Fruit fly (Drosophila melanogaster): ENCODE data around the gene CG32816.

Gene CG32816

DNA sequence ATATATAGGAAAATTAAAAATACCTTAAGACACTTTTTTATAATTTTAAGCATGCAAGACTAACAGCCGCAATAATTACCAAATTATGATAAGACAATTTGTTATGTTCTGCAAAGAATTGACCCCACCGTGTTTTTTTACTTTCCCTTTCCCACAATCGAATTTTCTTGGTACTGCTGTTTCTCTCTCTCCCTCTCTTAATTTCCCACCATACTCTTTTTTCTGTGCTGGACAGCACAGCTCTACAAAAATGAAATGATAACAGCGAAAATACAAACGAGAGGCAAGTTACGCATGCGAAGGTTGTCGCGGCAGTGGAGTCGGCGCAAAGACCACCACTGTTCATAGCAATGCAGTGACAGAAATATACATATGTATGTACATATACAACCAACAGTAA lies 192.6 kb downstream of the CG32816 start:
- TF ChIP-seq CG8478 (optimal IDR thresholded peaks at IDR 0.05) (no peak), usp (GFP tag; optimal IDR thresholded peaks at IDR 0.05) (no peak), pan (optimal IDR thresholded peaks at IDR 0.05) (no peak), psq (optimal IDR thresholded peaks at IDR 0.05) (no peak), EcR (GFP tag; optimal IDR thresholded peaks at IDR 0.05) (no peak), Dll (optimal IDR thresholded peaks at IDR 0.05) (no peak)

DNA sequence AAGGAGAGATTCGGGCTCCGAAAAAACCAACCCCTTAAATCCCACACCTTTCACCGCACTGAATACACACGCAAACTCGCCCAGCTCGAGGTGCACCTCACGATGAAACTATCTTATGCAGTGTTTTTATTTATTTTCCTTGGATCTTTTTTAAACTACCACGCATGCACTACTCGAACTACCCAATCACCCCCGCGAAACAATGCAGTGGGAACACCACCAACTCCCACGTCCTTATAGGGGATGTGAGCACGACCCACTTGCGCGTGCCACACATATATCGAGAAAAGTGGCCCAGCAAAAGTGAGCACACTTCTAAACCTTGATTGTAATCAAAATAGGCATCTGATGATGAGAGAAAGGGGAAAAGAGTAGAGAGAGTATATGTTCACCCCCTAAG lies 194.0 kb downstream of the CG32816 start:
- TF ChIP-seq pan (optimal IDR thresholded peaks at IDR 0.05) = no peak
- TF ChIP-seq EcR (GFP tag; optimal IDR thresholded peaks at IDR 0.05) = no peak
- no peak for TF ChIP-seq Dll (optimal IDR thresholded peaks at IDR 0.05)
- TF ChIP-seq psq (optimal IDR thresholded peaks at IDR 0.05) = no peak
- TF ChIP-seq CG8478 (optimal IDR thresholded peaks at IDR 0.05) = no peak
- no peak for TF ChIP-seq usp (GFP tag; optimal IDR thresholded peaks at IDR 0.05)

DNA sequence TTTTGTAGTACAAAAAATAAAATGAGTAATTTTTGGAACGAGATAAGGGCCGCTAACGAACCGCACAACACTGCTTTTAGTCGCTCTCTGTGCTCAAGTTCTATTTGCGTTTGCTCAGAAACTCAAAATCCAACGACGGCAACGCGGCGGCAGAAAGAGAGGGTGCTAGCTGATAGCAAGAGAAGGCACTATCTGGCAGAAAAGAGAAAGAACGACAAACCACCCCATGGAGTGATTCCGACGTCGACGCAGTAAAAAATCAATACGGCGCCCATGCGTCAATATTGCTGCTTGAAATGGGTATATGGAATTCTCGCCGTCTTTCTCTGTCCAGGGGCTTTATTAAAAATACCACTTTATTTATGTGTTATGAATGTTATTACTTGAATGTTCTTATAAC lies 194.5 kb downstream of the CG32816 start:
- TF ChIP-seq psq (optimal IDR thresholded peaks at IDR 0.05) (no peak), usp (GFP tag; optimal IDR thresholded peaks at IDR 0.05) (no peak)

DNA sequence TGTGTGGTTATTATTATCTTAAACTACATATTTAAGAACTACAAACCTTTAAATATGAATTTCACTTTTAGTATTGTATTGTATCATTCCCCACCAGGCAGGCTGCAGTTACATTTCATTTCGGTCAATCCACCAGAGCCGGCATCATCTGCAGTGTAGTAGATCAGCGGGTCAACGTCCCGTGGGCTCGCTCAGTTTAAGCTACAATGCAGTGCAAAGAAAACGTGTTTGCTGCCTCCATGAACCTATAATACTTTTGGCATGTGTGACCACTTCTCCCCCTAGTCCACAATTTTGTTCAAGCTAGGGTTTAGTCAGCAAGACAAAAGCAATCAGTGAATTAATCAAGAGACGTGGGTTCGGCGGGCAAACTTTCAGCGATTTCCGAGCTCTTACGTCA lies 202.5 kb downstream of the CG32816 start:
- TF ChIP-seq CG8478 (optimal IDR thresholded peaks at IDR 0.05) (no peak), Dll (optimal IDR thresholded peaks at IDR 0.05) (no peak), pan (optimal IDR thresholded peaks at IDR 0.05) (no peak), psq (optimal IDR thresholded peaks at IDR 0.05) (no peak), EcR (GFP tag; optimal IDR thresholded peaks at IDR 0.05) (peak in 1 of 2 experiments; percentile 36)

DNA sequence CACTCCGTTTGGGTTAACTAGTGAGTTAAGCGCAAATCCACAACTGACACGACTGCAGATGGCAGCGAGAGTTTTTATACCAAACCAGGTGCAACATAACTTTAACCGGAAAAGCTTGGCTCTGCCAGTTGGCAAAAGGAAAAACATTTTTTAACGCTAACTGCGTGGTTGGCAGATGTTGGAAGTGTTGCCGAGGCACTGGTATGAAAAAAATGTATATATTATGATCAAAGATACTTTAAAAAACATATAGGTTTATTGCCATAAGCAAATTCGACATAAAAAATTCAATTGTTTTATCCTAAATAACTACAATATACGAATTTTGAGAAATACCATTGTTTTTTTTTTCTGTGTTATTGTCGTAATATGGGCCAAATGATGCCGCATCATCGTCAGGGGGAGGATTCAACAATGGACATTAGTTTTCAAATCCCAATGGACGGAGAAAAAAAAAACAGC lies 203.5 kb downstream of the CG32816 start, which contains the start of gene CG13376:
Gene CG13376 (minus strand): TSS at position 51 of the 462 bp plus-strand sequence.
- no peak for TF ChIP-seq Dll (optimal IDR thresholded peaks at IDR 0.05)
- no peak for TF ChIP-seq usp (GFP tag; optimal IDR thresholded peaks at IDR 0.05)
- no peak for TF ChIP-seq EcR (GFP tag; optimal IDR thresholded peaks at IDR 0.05)
- TF ChIP-seq CG8478 (optimal IDR thresholded peaks at IDR 0.05) = no peak
- no peak for TF ChIP-seq psq (optimal IDR thresholded peaks at IDR 0.05)
